Fruit fly (Drosophila melanogaster): ENCODE data around the gene Osi8.

Osi8 gene

DNA sequence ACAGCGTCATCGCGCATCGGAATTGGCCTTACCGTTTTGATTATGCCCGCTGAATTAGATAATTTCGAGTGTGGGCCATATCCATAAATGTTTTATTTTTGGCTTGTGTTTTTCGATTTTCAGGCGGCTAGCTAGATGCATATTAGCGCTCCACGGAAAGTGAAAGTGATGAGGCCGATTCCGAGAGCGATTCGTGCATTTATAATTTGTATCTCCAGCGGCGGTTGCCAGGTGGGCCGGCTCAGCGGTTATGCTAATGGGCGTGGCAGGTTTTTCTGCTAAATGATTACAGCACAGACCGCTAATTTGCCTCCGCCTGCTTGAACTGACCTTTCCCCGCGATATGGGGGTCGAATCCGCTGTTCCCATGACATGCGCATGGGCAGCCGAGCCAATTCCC is 10.0 kb upstream of the Osi8 start:
- TF ChIP-seq CG8301 (tag; optimal IDR thresholded peaks at IDR 0.05): no peak
- TF ChIP-seq Snoo (tag; optimal IDR thresholded peaks at IDR 0.05): no peak
- no peak for TF ChIP-seq D1 (tag; optimal IDR thresholded peaks at IDR 0.05)
- TF ChIP-seq CG10348 (GFP tag; IDR thresholded peaks at IDR 0.05): no peak

DNA sequence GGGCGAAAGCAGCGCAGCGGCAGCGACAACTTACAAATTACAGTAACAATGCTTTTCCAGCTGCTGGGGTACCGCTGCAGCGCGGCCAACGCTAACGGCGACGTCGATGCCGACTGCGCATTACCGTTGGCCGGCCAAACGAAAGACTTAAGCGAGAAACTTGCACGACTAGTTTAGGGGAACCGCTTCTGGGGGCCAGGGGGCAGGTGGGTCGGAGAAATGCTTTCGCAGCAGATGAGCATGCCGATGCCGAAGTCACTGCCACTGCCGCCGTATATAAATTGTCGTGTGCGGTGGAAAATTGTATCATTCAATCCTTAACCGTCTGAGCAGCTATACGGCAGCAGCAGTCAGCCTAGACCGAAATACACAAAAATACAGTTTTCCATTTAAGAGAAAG is 6.3 kb upstream of the Osi8 start, which contains the start of gene Osi7:
Gene Osi7, plus strand, starts transcription at position 301 of the 400 bp plus-strand sequence.
- TF ChIP-seq CG13204 (GFP tag; optimal IDR thresholded peaks at IDR 0.05) (peak; percentile 35), CG32121 (GFP tag; IDR thresholded peaks at IDR 0.05) (no peak), CG9948 (tag; optimal IDR thresholded peaks at IDR 0.05) (no peak)

DNA sequence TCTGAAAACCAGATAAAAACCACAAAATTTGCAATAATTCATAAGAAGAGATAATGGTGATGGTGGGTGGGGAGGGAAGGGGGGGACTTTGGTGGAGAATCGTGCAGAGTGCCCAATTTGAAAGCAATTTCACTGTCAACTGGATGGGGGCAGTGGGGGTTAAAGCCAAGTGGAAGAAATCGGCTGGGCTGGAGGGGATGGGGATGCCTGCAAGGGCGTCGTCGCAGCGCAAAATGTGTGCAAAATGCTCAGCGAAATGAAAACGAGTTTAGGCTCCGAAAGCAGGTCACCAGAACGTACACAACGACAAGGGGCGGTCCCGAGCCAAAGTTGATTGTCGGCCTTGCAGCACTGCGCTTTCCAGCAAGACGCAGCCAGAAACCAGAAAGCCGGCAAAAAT is 2.2 kb upstream of the Osi8 start:
- TF ChIP-seq D1 (tag; optimal IDR thresholded peaks at IDR 0.05) (no peak), CG13204 (GFP tag; optimal IDR thresholded peaks at IDR 0.05) (peak; percentile 14), Snoo (tag; optimal IDR thresholded peaks at IDR 0.05) (peak; percentile 32)

- 0 out of 3 replicates have a peak, but pooled peaks have one; percentile 13 for TF ChIP-seq CG4496 (GFP tag; IDR thresholded peaks at IDR 0.05)
- no peak for TF ChIP-seq gl (tag; optimal IDR thresholded peaks at IDR 0.05)
- TF ChIP-seq CG15710 (tag; optimal IDR thresholded peaks at IDR 0.05): no peak
- no peak for TF ChIP-seq Snoo (tag; optimal IDR thresholded peaks at IDR 0.05)
- TF ChIP-seq EcR (GFP tag; optimal IDR thresholded peaks at IDR 0.05): no peak
- TF ChIP-seq CG9948 (tag; optimal IDR thresholded peaks at IDR 0.05): no peak
- TF ChIP-seq CG13204 (GFP tag; optimal IDR thresholded peaks at IDR 0.05): no peak
Measured at dm6 chr3R:6254438-6254837, 537 bp upstream of the Osi8 start.

DNA sequence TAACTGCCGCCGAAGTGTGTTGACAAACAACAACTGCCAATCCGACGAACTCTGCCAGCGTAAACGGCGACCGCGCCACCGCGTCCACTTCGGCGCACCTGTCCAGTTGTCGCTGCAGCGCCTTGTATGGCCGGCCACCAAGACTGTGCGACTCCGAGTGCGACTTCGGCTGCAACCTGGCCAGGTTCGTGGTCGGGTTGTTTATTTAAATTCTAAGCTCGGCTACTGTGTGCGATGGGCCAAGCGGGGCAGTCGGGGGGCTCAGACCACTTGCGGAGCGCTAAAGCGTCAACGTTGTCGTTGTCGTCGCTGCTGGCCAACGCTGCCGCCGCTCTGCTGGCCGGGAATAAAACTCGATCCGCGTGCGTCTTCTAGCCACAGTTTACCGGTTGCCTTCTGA is 4.9 kb downstream of the Osi8 start, which contains the start of gene Osi9:
Gene Osi9, plus strand, starts transcription at position 375 of the 400 bp plus-strand sequence.
- TF ChIP-seq CG17806 (tag; optimal IDR thresholded peaks at IDR 0.05): no peak
- no peak for TF ChIP-seq fd96Ca (GFP tag; IDR thresholded peaks at IDR 0.05)
- no peak for TF ChIP-seq CG8159 (tag; optimal IDR thresholded peaks at IDR 0.05)
- TF ChIP-seq CG4496 (GFP tag; IDR thresholded peaks at IDR 0.05): peak; percentile 71; the same call in 2 of the 3 replicates
- peak; percentile 14; the same call in 1 of the 2 replicates for TF ChIP-seq Ets98B (GFP tag; IDR thresholded peaks at IDR 0.05)
- TF ChIP-seq CG12605 (GFP tag; IDR thresholded peaks at IDR 0.05): no peak
- peak; percentile 86 for TF ChIP-seq CG13204 (GFP tag; optimal IDR thresholded peaks at IDR 0.05)
- no peak for TF ChIP-seq CG9948 (tag; optimal IDR thresholded peaks at IDR 0.05)
- TF ChIP-seq CG15710 (tag; optimal IDR thresholded peaks at IDR 0.05): no peak

DNA sequence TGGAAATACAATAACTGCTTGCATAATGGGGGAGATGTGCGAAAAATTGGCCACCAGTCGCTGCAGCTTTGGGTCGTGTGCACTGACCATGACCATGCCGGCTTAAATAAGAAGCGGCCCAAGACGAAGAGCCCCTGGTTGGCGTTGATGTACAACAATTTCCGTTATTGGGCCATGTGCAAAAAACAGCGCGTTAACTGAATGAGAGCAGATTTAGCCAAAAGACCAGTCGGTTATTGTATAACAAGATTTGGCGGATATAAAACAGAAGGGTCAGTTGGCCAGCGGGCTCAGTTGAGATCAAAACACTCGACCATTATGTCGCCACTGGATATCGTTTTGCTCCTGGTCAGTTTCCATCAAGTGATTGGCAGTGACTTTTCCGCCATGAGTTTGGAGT is 8.7 kb downstream of the Osi8 start, which contains the start of gene Osi10a:
Gene Osi10a, plus strand, starts transcription at position 301 of the 400 bp plus-strand sequence.
- TF ChIP-seq CG9948 (tag; optimal IDR thresholded peaks at IDR 0.05): no peak
- TF ChIP-seq CG17806 (tag; optimal IDR thresholded peaks at IDR 0.05): no peak
- TF ChIP-seq CG8159 (tag; optimal IDR thresholded peaks at IDR 0.05): no peak

- TF ChIP-seq Pif1A (GFP tag; optimal IDR thresholded peaks at IDR 0.05) (no peak), Snoo (tag; optimal IDR thresholded peaks at IDR 0.05) (no peak), gl (tag; optimal IDR thresholded peaks at IDR 0.05) (no peak), rn (GFP tag; IDR thresholded peaks at IDR 0.05) (no peak)
Measured at dm6 chr3R:6265890-6266289, 10.9 kb downstream of the Osi8 start, which contains the start of gene Osi10b. TSS of gene Osi10b (plus strand) at chr3R:6266190.

- TF ChIP-seq CG13204 (GFP tag; optimal IDR thresholded peaks at IDR 0.05) (no peak), CG10348 (GFP tag; IDR thresholded peaks at IDR 0.05) (no peak), EcR (GFP tag; optimal IDR thresholded peaks at IDR 0.05) (no peak), fd96Ca (GFP tag; IDR thresholded peaks at IDR 0.05) (no peak), CG9948 (tag; optimal IDR thresholded peaks at IDR 0.05) (no peak), D1 (tag; optimal IDR thresholded peaks at IDR 0.05) (no peak), gl (tag; optimal IDR thresholded peaks at IDR 0.05) (no peak), CG8159 (tag; optimal IDR thresholded peaks at IDR 0.05) (no peak), CG34367 (tag; optimal IDR thresholded peaks at IDR 0.05) (no peak), CG32121 (GFP tag; IDR thresholded peaks at IDR 0.05) (no peak), Pif1A (GFP tag; optimal IDR thresholded peaks at IDR 0.05) (no peak), Snoo (tag; optimal IDR thresholded peaks at IDR 0.05) (no peak), CG17806 (tag; optimal IDR thresholded peaks at IDR 0.05) (no peak), CG8301 (tag; optimal IDR thresholded peaks at IDR 0.05) (no peak), CG14655 (GFP tag; optimal IDR thresholded peaks at IDR 0.05) (no peak), CG12605 (GFP tag; IDR thresholded peaks at IDR 0.05) (no peak), rn (GFP tag; IDR thresholded peaks at IDR 0.05) (no peak), CG4496 (GFP tag; IDR thresholded peaks at IDR 0.05) (no peak)
Measured at dm6 chr3R:6268657-6269056, 13.7 kb downstream of the Osi8 start, which contains the start of gene Osi11. TSS of gene Osi11 (minus strand) at chr3R:6268757.
